Worm (Caenorhabditis elegans): ENCODE measurements around the gene C02G6.3.

Gene C02G6.3

DNA sequence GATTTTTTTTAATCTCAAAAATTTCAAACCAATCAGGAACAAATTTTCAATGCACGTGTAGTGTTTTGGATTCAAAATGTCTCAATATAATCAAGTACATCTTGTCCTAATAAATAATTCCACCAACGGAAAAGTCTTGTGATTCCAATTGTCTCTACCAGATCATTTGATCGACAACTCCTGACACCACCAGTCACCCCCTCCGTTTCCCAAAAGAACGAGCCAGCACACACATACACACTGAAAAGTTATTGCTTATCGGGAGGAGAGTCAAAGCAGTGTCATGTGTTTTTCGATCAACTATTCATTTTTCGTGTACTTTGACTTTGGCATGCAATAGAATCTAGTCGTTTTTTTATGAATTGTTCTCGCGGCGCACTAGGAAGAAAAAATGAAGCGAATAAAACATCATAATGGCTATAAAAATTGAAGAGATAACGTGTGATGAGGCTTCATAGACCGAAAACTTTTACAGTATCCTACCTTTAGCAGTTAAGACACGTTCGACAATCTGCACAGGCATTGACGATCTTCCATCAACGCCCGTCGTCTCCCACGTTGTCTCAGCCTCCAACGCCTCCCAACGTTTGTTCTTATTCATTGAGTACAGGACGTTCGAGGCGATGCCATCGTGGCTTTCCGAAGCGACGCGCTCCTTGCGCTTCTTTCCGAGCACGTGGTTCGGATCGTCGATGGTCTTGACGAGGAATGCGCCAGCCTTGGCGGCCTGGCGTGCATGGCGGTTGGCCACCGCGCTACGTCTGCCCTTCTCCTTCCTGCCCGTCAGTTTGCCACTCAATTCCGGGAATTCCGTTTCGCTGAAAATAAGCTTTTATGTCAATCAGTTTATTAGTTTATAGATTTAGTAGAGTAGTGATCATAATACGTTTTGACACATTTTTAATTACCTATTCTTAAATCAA lies 36.5 kb upstream of the C02G6.3 start:
- no peak for TF ChIP-seq K02D7.2 (tag; optimal IDR thresholded peaks at IDR 0.05)
- TF ChIP-seq pqm-1 (tag; optimal IDR thresholded peaks at IDR 0.05): no peak
- peak; percentile 9 for TF ChIP-seq unc-42 (tag; optimal IDR thresholded peaks at IDR 0.05)
- no peak for TF ChIP-seq ceh-2 (tag; optimal IDR thresholded peaks at IDR 0.05)
- TF ChIP-seq hlh-30 (tag; optimal IDR thresholded peaks at IDR 0.05; ENCODE audit: insufficient read depth): peak; percentile 53
- peak; percentile 10 for TF ChIP-seq F13H6.1 (tag; optimal IDR thresholded peaks at IDR 0.05)
- TF ChIP-seq tbx-2 (tag; optimal IDR thresholded peaks at IDR 0.05): peak; percentile 23
- no peak for TF ChIP-seq sox-4 (tag; optimal IDR thresholded peaks at IDR 0.05)

DNA sequence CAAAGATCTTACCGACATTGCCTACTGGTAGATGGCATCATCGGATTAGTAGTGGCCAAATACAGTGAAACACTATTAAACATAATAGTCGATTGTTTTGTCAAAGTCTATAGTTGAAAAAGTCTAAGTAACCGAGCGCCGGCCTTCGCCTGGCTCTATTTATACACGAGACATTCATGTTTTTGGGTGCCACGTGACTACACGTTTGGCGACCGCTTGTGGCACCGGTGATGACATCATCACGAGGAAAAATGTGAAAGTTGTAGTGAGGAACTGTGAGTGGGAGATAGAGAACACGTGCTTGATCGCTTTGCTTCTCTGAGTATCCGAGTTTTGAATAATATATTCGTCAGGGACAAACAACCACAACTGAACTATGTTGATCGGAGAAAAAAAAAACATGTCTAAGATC lies 35.8 kb upstream of the C02G6.3 start:
- TF ChIP-seq hlh-30 (tag; optimal IDR thresholded peaks at IDR 0.05; ENCODE audit: insufficient read depth) (peak; percentile 73), unc-86 (tag; optimal IDR thresholded peaks at IDR 0.05) (no peak)

DNA sequence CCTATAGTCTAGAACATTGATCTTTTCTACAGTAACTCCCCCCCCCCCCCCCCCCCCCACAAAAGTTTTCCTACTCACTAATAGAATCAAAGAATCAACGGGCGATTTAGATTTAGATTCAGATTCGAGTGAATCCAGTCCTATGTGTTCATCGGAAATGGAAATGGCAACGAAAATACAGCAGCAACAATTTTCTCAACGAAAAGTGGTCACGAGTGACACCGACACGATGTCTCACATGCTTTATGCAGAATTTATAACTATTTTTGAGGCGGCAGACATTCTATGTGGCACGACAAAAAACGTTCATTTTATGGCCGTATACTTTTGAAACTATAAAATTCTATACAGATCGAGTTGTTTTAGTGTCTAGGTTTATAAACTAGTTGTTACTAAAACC lies 35.0 kb upstream of the C02G6.3 start:
- TF ChIP-seq ref-2 (tag; optimal IDR thresholded peaks at IDR 0.05): no peak
- no peak for TF ChIP-seq pros-1 (tag; optimal IDR thresholded peaks at IDR 0.05)
- no peak for TF ChIP-seq ceh-45 (GFP tag; IDR thresholded peaks at IDR 0.05)
- TF ChIP-seq unc-42 (tag; optimal IDR thresholded peaks at IDR 0.05): no peak
- no peak for TF ChIP-seq gmeb-2 (tag; optimal IDR thresholded peaks at IDR 0.05)
- no peak for TF ChIP-seq elt-2 (tag; optimal IDR thresholded peaks at IDR 0.05)
- TF ChIP-seq pax-1 (tag; optimal IDR thresholded peaks at IDR 0.05): no peak
- TF ChIP-seq dve-1 (tag; optimal IDR thresholded peaks at IDR 0.05): no peak
- TF ChIP-seq odd-2 (tag; optimal IDR thresholded peaks at IDR 0.05): no peak
- no peak for TF ChIP-seq K09A11.1 (tag; optimal IDR thresholded peaks at IDR 0.05; ENCODE audit: insufficient read depth)
- no peak for TF ChIP-seq C38D4.7 (GFP tag; optimal IDR thresholded peaks at IDR 0.05)
- no peak for TF ChIP-seq pha-4 (tag; optimal IDR thresholded peaks at IDR 0.05)

DNA sequence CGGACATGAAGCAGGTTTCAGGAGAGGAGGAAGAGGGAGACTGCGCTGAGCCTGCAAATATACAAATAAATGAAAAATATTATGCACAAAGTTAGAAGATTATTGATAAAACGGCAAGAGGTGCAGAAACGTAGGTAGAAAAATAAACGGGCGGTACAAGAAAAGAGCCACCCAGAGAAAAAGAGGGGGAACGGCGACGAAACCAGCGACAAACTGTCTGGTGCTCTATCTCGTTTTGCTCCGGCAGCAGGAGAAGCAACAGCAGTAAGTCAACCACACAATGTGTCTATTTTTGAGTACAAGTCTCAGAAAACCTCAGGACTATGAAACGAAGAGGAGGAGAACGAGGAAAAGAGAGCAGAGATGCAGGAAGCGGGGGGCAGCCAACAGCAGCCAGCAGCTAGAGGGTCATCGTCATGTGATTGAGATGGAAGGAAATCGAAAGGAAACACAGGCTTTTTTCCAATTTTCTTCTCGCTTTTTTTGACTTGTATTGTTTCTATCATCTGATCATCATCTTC lies 34.4 kb upstream of the C02G6.3 start, which contains the start of gene F26F12.3:
TSS of gene F26F12.3 (minus strand) at position 51 of the 521 bp plus-strand sequence.
- TF ChIP-seq hlh-8 (tag; optimal IDR thresholded peaks at IDR 0.05) (no peak), ceh-6 (GFP tag; optimal IDR thresholded peaks at IDR 0.05) (no peak), unc-3 (GFP tag; conservative IDR thresholded peaks at IDR 0.05) (0 out of 2 replicates have a peak, but pooled peaks have one; percentile 43), unc-3 (tag; optimal IDR thresholded peaks at IDR 0.05) (peak; percentile 6), unc-42 (tag; optimal IDR thresholded peaks at IDR 0.05) (peak; percentile 23), unc-86 (tag; optimal IDR thresholded peaks at IDR 0.05) (no peak), elt-4 (tag; optimal IDR thresholded peaks at IDR 0.05) (no peak), ceh-31 (tag; optimal IDR thresholded peaks at IDR 0.05) (peak; percentile 38), F13H6.1 (tag; optimal IDR thresholded peaks at IDR 0.05) (peak; percentile 24), tbx-7 (tag; optimal IDR thresholded peaks at IDR 0.05) (no peak), pha-4 (tag; optimal IDR thresholded peaks at IDR 0.05) (no peak), gmeb-2 (tag; optimal IDR thresholded peaks at IDR 0.05) (no peak), rnt-1 (tag; optimal IDR thresholded peaks at IDR 0.05) (no peak), pat-9 (tag; optimal IDR thresholded peaks at IDR 0.05) (no peak), ceh-34 (tag; optimal IDR thresholded peaks at IDR 0.05) (peak; percentile 8), eyg-1 (tag; optimal IDR thresholded peaks at IDR 0.05) (no peak), npax-4 (tag; optimal IDR thresholded peaks at IDR 0.05) (no peak), ceh-14 (tag; optimal IDR thresholded peaks at IDR 0.05) (no peak), ceh-18 (tag; optimal IDR thresholded peaks at IDR 0.05) (peak; percentile 27), ceh-48 (tag; optimal IDR thresholded peaks at IDR 0.05) (no peak), madf-2 (tag; optimal IDR thresholded peaks at IDR 0.05) (no peak), ets-4 (tag; optimal IDR thresholded peaks at IDR 0.05) (peak; percentile 3), sox-2 (GFP tag; IDR thresholded peaks at IDR 0.05) (no peak), pqm-1 (tag; optimal IDR thresholded peaks at IDR 0.05) (peak; percentile 39), tbx-2 (tag; optimal IDR thresholded peaks at IDR 0.05) (peak; percentile 39), nhr-11 (tag; optimal IDR thresholded peaks at IDR 0.05) (no peak), ceh-30 (tag; optimal IDR thresholded peaks at IDR 0.05) (no peak), lin-11 (tag; optimal IDR thresholded peaks at IDR 0.05) (no peak), hlh-13 (GFP tag; optimal IDR thresholded peaks at IDR 0.05) (no peak), ceh-45 (GFP tag; IDR thresholded peaks at IDR 0.05) (no peak), K09A11.1 (tag; optimal IDR thresholded peaks at IDR 0.05; ENCODE audit: insufficient read depth) (no peak), ref-2 (tag; optimal IDR thresholded peaks at IDR 0.05) (peak; percentile 5), nhr-232 (tag; optimal IDR thresholded peaks at IDR 0.05) (peak; percentile 14), ama-1 (optimal IDR thresholded peaks at IDR 0.05) (no peak)

Measured in whole organism, late embryonic.